Fruit fly (Drosophila melanogaster) whole organism, wandering third instar larva: ENCODE measurements around the gene CG10801.

Experiments
- Dif ChIP-seq: fragments of 200-275, 200-300 bp; sonication (Bioruptor generic); optimal IDR thresholded peaks from 2 replicates; lab custom pipeline; 2018; ENCODE audit warnings: missing biosample characterization, missing genetic modification characterization; ENCODE audit not compliant: partially characterized antibody
- sage ChIP-seq: fragments of 200-800 bp; sonication (Bioruptor generic); optimal IDR thresholded peaks from 2 replicates; lab custom pipeline; 2016; ENCODE audit warnings: missing biosample characterization, mild to moderate bottlenecking, missing genetic modification characterization

dm6 chrX:3432928-3433327, 27.5 kb upstream of the CG10801 start:
- TF ChIP-seq Dif (GFP tag; lab: Kevin White, UChicago) (no peak), sage (GFP tag; lab: Kevin White, UChicago) (no peak)
